Worm (Caenorhabditis elegans) whole organism, L3 larva: ENCODE results near the gene F46B6.4.
A peak's percentile ranks its signal among the peaks of the same experiment; 100 is the strongest.

Experiments used
- R02D3.7 ChIP-seq: fragments of 150-350 bp; optimal IDR thresholded peaks from 2 replicates; lab custom pipeline; 2014; ENCODE audit warnings: missing biosample characterization, missing genetic modification characterization
- aly-2 ChIP-seq: fragments of 150-350 bp; optimal IDR thresholded peaks from 2 replicates; lab custom pipeline; 2014; ENCODE audit warnings: missing biosample characterization, missing genetic modification characterization
- ama-1 ChIP-seq: fragments of 150-350 bp; optimal IDR thresholded peaks from 2 replicates; lab custom pipeline; 2018
- ceh-16 ChIP-seq: sonication (generic microtip); optimal IDR thresholded peaks from 2 replicates; lab custom pipeline; 2017; ENCODE audit warnings: missing biosample characterization, missing genetic modification characterization
- ceh-82 ChIP-seq: fragments of 150-350 bp; optimal IDR thresholded peaks from 2 replicates; lab custom pipeline; 2014; ENCODE audit warnings: missing biosample characterization, missing genetic modification characterization
- egl-27 ChIP-seq: sonication (generic microtip); optimal IDR thresholded peaks from 4 replicates; lab custom pipeline; 2017; ENCODE audit warnings: missing biosample characterization, missing genetic modification reagents, missing genetic modification characterization
- egl-5 ChIP-seq: fragments of 150-350 bp; optimal IDR thresholded peaks from 2 replicates; lab custom pipeline; 2017; ENCODE audit warnings: missing biosample characterization, missing genetic modification reagents, missing genetic modification characterization, inconsistent platforms
- elt-1 ChIP-seq: fragments of 150-350 bp; optimal IDR thresholded peaks from 2 replicates; lab custom pipeline; 2014; ENCODE audit warnings: missing biosample characterization, missing genetic modification characterization
- elt-2 ChIP-seq: sonication (generic microtip); optimal IDR thresholded peaks from 2 replicates; lab custom pipeline; 2016; ENCODE audit warnings: missing genetic modification reagents, mild to moderate bottlenecking, missing genetic modification characterization, missing compliant biosample characterization
- elt-3 ChIP-seq, 3 experiments: fragments of 150-350 bp in 1 of 3; sonication (generic microtip) in 2 of 3; optimal IDR thresholded peaks; 2 replicates in 2 of 3; 4 replicates in 1 of 3; lab custom pipeline; 2014 to 2017; ENCODE audit warnings: missing biosample characterization in 3 of 3, missing genetic modification characterization in 3 of 3
- eor-1 ChIP-seq, 2 experiments: fragments of 150-350 bp; optimal IDR thresholded peaks; 2 replicates each; lab custom pipeline; 2014 to 2018; ENCODE audit warnings: missing biosample characterization in 2 of 2, missing genetic modification characterization in 2 of 2
- fkh-10 ChIP-seq: sonication (generic microtip); optimal IDR thresholded peaks from 2 replicates; lab custom pipeline; 2017; ENCODE audit warnings: missing biosample characterization, missing genetic modification reagents, missing genetic modification characterization
- fkh-2 ChIP-seq: fragments of 150-350 bp; optimal IDR thresholded peaks from 2 replicates; lab custom pipeline; 2014; ENCODE audit warnings: missing biosample characterization, missing genetic modification reagents, missing genetic modification characterization
- jun-1 ChIP-seq: fragments of 150-350 bp; optimal IDR thresholded peaks from 2 replicates; lab custom pipeline; 2014; ENCODE audit warnings: missing biosample characterization, missing genetic modification reagents, missing genetic modification characterization
- lin-15B ChIP-seq: fragments of 150-350 bp; optimal IDR thresholded peaks from 2 replicates; lab custom pipeline; 2014; ENCODE audit warnings: missing biosample characterization, missing genetic modification characterization
- mml-1 ChIP-seq: fragments of 150-350 bp; sonication (generic microtip); optimal IDR thresholded peaks from 3 replicates; lab custom pipeline; 2014; ENCODE audit warnings: missing biosample characterization, missing genetic modification characterization
- nfya-1 ChIP-seq: sonication (generic microtip); optimal IDR thresholded peaks from 2 replicates; lab custom pipeline; 2017; ENCODE audit warnings: missing genetic modification characterization, mild to moderate bottlenecking, missing compliant biosample characterization, antibody characterized with exemption, moderate library complexity; ENCODE audit not compliant: insufficient read depth
- nhr-11 ChIP-seq: fragments of 150-350 bp; optimal IDR thresholded peaks from 2 replicates; lab custom pipeline; 2014; ENCODE audit warnings: missing biosample characterization, missing genetic modification characterization
- nhr-12 ChIP-seq: fragments of 150-350 bp; optimal IDR thresholded peaks from 2 replicates; lab custom pipeline; 2014; ENCODE audit warnings: missing biosample characterization, missing genetic modification characterization
- nhr-23 ChIP-seq: fragments of 150-350 bp; optimal IDR thresholded peaks from 2 replicates; lab custom pipeline; 2014; ENCODE audit warnings: missing biosample characterization, missing genetic modification reagents, missing genetic modification characterization
- nhr-237 ChIP-seq: fragments of 150-350 bp; optimal IDR thresholded peaks from 2 replicates; lab custom pipeline; 2014; ENCODE audit warnings: missing biosample characterization, missing genetic modification characterization
- nhr-25 ChIP-seq: sonication (generic microtip); optimal IDR thresholded peaks from 2 replicates; lab custom pipeline; 2017; ENCODE audit warnings: missing biosample characterization, missing genetic modification characterization
- nhr-28 ChIP-seq: fragments of 150-350 bp; optimal IDR thresholded peaks from 2 replicates; lab custom pipeline; 2014; ENCODE audit warnings: missing biosample characterization, missing genetic modification characterization
- nhr-43 ChIP-seq: sonication (generic microtip); optimal IDR thresholded peaks from 2 replicates; lab custom pipeline; 2016; ENCODE audit warnings: mild to moderate bottlenecking, missing genetic modification characterization, missing compliant biosample characterization; ENCODE audit not compliant: poor library complexity, severe bottlenecking
- nhr-76 ChIP-seq: fragments of 150-350 bp; sonication (generic microtip); optimal IDR thresholded peaks from 5 replicates; lab custom pipeline; 2014; ENCODE audit warnings: missing biosample characterization, missing genetic modification characterization
- nhr-77 ChIP-seq: fragments of 150-350 bp; optimal IDR thresholded peaks from 2 replicates; lab custom pipeline; 2014; ENCODE audit warnings: missing biosample characterization, missing genetic modification characterization
- pha-4 ChIP-seq: fragments of 150-350 bp; optimal IDR thresholded peaks from 2 replicates; lab custom pipeline; 2014; ENCODE audit warnings: missing biosample characterization, missing genetic modification reagents, missing genetic modification characterization
- pqm-1 ChIP-seq: fragments of 150-350 bp; optimal IDR thresholded peaks from 2 replicates; lab custom pipeline; 2017; ENCODE audit warnings: missing biosample characterization, missing genetic modification characterization, inconsistent platforms
- sea-2 ChIP-seq: fragments of 150-350 bp; sonication (generic microtip); optimal IDR thresholded peaks from 4 replicates; lab custom pipeline; 2014; ENCODE audit warnings: missing biosample characterization, missing genetic modification reagents, missing genetic modification characterization
- skn-1 ChIP-seq: fragments of 150-350 bp; optimal IDR thresholded peaks from 2 replicates; lab custom pipeline; 2014; ENCODE audit warnings: missing biosample characterization, missing genetic modification characterization
- tbx-2 ChIP-seq: sonication (generic microtip); optimal IDR thresholded peaks from 2 replicates; lab custom pipeline; 2016; ENCODE audit warnings: mild to moderate bottlenecking, missing genetic modification characterization, missing compliant biosample characterization
- unc-39 ChIP-seq: sonication (generic microtip); optimal IDR thresholded peaks from 4 replicates; lab custom pipeline; 2017; ENCODE audit warnings: missing biosample characterization, missing genetic modification characterization
- unc-62 ChIP-seq: fragments of 150-350 bp; sonication (generic microtip); optimal IDR thresholded peaks from 4 replicates; lab custom pipeline; 2014; ENCODE audit warnings: missing biosample characterization, missing genetic modification reagents, missing genetic modification characterization
- ztf-11 ChIP-seq: fragments of 150-350 bp; optimal IDR thresholded peaks from 2 replicates; lab custom pipeline; 2014; ENCODE audit warnings: missing biosample characterization, missing genetic modification characterization
- ztf-4 ChIP-seq: fragments of 150-350 bp; optimal IDR thresholded peaks from 2 replicates; lab custom pipeline; 2014; ENCODE audit warnings: missing biosample characterization, missing genetic modification characterization

The F46B6.4 gene

ce11 chrV:9765622-9766021 is 13.7 kb downstream of the F46B6.4 start:
- TF ChIP-seq nhr-28 (tag; lab: Kevin White, UChicago) (no peak), ztf-4 (no peak), fkh-10 (GFP tag; lab: Kevin White, UChicago) (peak; percentile 99), unc-39 (tag; lab: Kevin White, UChicago) (no peak), nfya-1 (peak; percentile 64)

ce11 chrV:9764552-9764951 is 14.8 kb downstream of the F46B6.4 start:
- TF ChIP-seq sea-2 (GFP tag; lab: Kevin White, UChicago) (no peak), nhr-77 (tag; lab: Kevin White, UChicago) (no peak), pqm-1 (tag; lab: Kevin White, UChicago) (no peak), skn-1 (tag; lab: Kevin White, UChicago) (no peak), fkh-2 (tag; lab: Kevin White, UChicago) (no peak), R02D3.7 (tag; lab: Kevin White, UChicago) (no peak)

ce11 chrV:9763759-9764158 is 15.6 kb downstream of the F46B6.4 start:
- no peak for TF ChIP-seq mml-1
- no peak for TF ChIP-seq jun-1 (tag; lab: Kevin White, UChicago)
- TF ChIP-seq nfya-1: no peak
- TF ChIP-seq egl-5 (tag; lab: Kevin White, UChicago): no peak
- no peak for TF ChIP-seq unc-62 (GFP tag; lab: Kevin White, UChicago)
- no peak for TF ChIP-seq nhr-28 (tag; lab: Kevin White, UChicago)
- no peak for TF ChIP-seq nhr-12 (tag; lab: Kevin White, UChicago)
- TF ChIP-seq tbx-2 (tag; lab: Kevin White, UChicago): no peak
- TF ChIP-seq elt-3 (tag; optimal IDR thresholded peaks at IDR 0.05; lab: Kevin White, UChicago): no peak
- no peak for TF ChIP-seq egl-27 (tag; lab: Kevin White, UChicago)
- TF ChIP-seq nhr-11 (tag; lab: Kevin White, UChicago): no peak

DNA sequence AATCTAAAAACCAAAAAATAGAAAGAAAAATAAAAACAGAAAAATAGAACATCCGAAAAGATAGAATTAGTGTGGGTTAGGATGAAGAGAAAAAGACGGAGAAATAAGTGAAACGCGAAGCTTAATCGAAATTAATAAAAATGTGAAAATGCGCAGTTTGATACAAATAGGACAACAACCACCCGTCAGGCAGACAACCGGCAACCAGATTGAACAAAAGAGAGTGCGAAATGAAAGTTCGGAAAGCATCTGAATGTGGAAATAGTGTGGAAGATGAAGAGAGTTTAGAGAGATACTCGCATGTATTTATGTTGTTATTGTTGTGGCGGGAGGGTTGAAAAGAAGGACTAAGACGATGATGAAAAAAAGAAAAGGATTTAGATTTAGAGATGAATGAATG is 20.9 kb downstream of the F46B6.4 start:
- TF ChIP-seq nhr-25 (tag; lab: Kevin White, UChicago) (no peak), nhr-43 (tag; lab: Kevin White, UChicago) (no peak), nhr-23 (peak; percentile 25), egl-27 (tag; lab: Kevin White, UChicago) (no peak), eor-1 (tag; optimal IDR thresholded peaks at IDR 0.05; lab: Kevin White, UChicago) (no peak), nhr-237 (tag; lab: Kevin White, UChicago) (no peak), ztf-11 (tag; lab: Kevin White, UChicago) (no peak)

- no peak for TF ChIP-seq unc-62 (GFP tag; lab: Kevin White, UChicago)
- TF ChIP-seq skn-1 (tag; lab: Kevin White, UChicago): no peak
- TF ChIP-seq jun-1 (tag; lab: Kevin White, UChicago): no peak
- TF ChIP-seq ama-1 (lab: Kevin White, UChicago): no peak
- no peak for TF ChIP-seq pha-4 (tag; lab: Kevin White, UChicago)
- TF ChIP-seq nhr-12 (tag; lab: Kevin White, UChicago): no peak
- no peak for TF ChIP-seq fkh-10 (GFP tag; lab: Kevin White, UChicago)
- TF ChIP-seq elt-3 (tag; optimal IDR thresholded peaks at IDR 0.05; lab: Kevin White, UChicago): no peak
- no peak for TF ChIP-seq elt-1
- TF ChIP-seq nhr-76 (tag; lab: Kevin White, UChicago): no peak
- TF ChIP-seq lin-15B (tag; lab: Kevin White, UChicago): no peak
- TF ChIP-seq nhr-23: no peak
- no peak for TF ChIP-seq ceh-82 (tag; lab: Kevin White, UChicago)
- TF ChIP-seq ceh-16 (tag; lab: Kevin White, UChicago): no peak
These were observed 21.4 kb downstream of the F46B6.4 start, which contains the start of gene F58E6.11 for ce11 chrV:9757884-9758283. F58E6.11 (minus strand) TSS chrV:9757984.

DNA sequence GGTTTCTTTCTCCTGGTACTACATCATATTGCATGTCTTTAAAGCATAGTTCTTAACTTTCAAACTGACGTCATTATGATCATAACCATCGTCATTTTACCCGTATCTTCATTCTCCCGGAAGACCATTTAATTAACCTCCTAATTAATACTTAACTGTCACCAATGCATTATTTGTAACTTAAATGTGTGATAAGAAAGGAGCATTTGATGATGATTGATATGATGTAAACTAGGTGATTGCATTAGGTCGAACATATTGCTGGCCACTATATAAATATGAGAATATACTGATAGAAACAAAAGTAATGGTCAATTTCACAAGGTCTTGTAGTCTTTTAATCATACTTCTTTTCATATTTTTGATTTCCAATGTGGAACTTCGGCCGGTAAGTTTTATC is 23.1 kb downstream of the F46B6.4 start, which contains the start of gene hrg-3:
hrg-3 (plus strand) TSS at position 227 of the 400 bp plus-strand sequence.
- TF ChIP-seq sea-2 (GFP tag; lab: Kevin White, UChicago): no peak
- peak; percentile 85 for TF ChIP-seq elt-2
- no peak for TF ChIP-seq aly-2
